Worm (Caenorhabditis elegans): ENCODE results near the gene F44E2.7.

Gene F44E2.7

DNA sequence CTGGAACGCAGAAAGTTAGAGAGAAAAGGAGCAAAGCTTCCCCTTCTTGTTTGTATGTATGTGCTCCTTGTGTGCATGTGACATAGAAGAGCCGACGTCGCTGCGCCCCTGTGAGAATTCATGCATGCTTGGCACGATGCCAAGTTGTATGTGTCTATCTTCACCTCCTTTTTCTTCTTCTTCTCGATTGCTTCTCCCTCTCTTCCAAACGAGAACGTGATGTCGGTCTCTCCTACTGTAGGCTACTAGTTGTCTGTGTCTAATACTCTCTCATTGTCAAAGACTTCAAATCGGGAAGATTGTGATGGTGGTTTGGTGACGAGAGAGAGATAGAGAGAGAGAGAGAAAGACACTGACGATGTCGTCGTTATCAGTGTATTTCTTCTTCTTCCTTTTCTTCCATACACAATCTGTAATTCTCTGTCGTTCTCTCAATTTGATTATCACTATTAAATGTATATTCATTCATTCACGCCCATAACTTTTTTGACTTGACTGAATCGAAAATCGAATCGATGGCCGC is 51.0 kb downstream of the F44E2.7 start (continued):
- TF ChIP-seq ces-1 (GFP tag; optimal IDR thresholded peaks at IDR 0.05) (no peak), duxl-1 (tag; optimal IDR thresholded peaks at IDR 0.05; ENCODE audit: poor library complexity) (no peak), lir-3 (tag; optimal IDR thresholded peaks at IDR 0.05) (no peak), nhr-11 (tag; optimal IDR thresholded peaks at IDR 0.05) (peak; percentile 80), lin-29 (GFP tag; IDR thresholded peaks at IDR 0.05) (no peak; the same call in 1 of the 2 replicates), ZK546.5 (tag; optimal IDR thresholded peaks at IDR 0.05) (peak in 1 of 2 experiments; percentile 21), lin-15B (tag; optimal IDR thresholded peaks at IDR 0.05) (no peak), saeg-2 (GFP tag; IDR thresholded peaks at IDR 0.05) (peak; percentile 46; the same call in 1 of the 2 replicates), ctbp-1 (GFP tag; IDR thresholded peaks at IDR 0.05) (peak; percentile 92), daf-12 (tag; optimal IDR thresholded peaks at IDR 0.05) (no peak), skn-1 (tag; optimal IDR thresholded peaks at IDR 0.05) (no peak), mdl-1 (tag; optimal IDR thresholded peaks at IDR 0.05) (peak; percentile 77 to 97), set-16 (GFP tag; IDR thresholded peaks at IDR 0.05) (peak; percentile 58), lin-13 (GFP tag; optimal IDR thresholded peaks at IDR 0.05) (peak; percentile 79), ceh-82 (tag; optimal IDR thresholded peaks at IDR 0.05) (no peak), D1046.2 (GFP tag; IDR thresholded peaks at IDR 0.05) (no peak), dmd-6 (GFP tag; IDR thresholded peaks at IDR 0.05) (peak; percentile 96), nhr-6 (tag; optimal IDR thresholded peaks at IDR 0.05) (peak; percentile 40), F10B5.3 (tag; optimal IDR thresholded peaks at IDR 0.05) (peak; percentile 23), Y48G9A.11 (GFP tag; IDR thresholded peaks at IDR 0.05) (no peak), spr-1 (tag; optimal IDR thresholded peaks at IDR 0.05) (peak; percentile 64), fos-1 (tag; optimal IDR thresholded peaks at IDR 0.05) (no peak), nhr-237 (tag; optimal IDR thresholded peaks at IDR 0.05) (no peak), fkh-10 (GFP tag; optimal IDR thresholded peaks at IDR 0.05) (peak; percentile 86), lin-38 (GFP tag; IDR thresholded peaks at IDR 0.05) (peak; percentile 42), Y5F2A.4 (GFP tag; optimal IDR thresholded peaks at IDR 0.05) (no peak), arid-1 (GFP tag; conservative IDR thresholded peaks at IDR 0.05) (0 out of 2 replicates have a peak, but pooled peaks have one; percentile 24), cey-2 (tag; optimal IDR thresholded peaks at IDR 0.05; ENCODE audit: borderline replicate concordance, insufficient read depth) (peak; percentile 53), T26A8.4 (GFP tag; IDR thresholded peaks at IDR 0.05) (peak; percentile 73), php-3 (GFP tag; IDR thresholded peaks at IDR 0.05) (peak; percentile 73), ceh-62 (tag; optimal IDR thresholded peaks at IDR 0.05) (no peak), zip-2 (tag; optimal IDR thresholded peaks at IDR 0.05) (no peak), nhr-111 (GFP tag; optimal IDR thresholded peaks at IDR 0.05) (no peak), nhr-10 (tag; optimal IDR thresholded peaks at IDR 0.05) (peak; percentile 81), zag-1 (tag; optimal IDR thresholded peaks at IDR 0.05) (no peak), hlh-11 (tag; optimal IDR thresholded peaks at IDR 0.05) (peak; percentile 99), mxl-3 (GFP tag; optimal IDR thresholded peaks at IDR 0.05) (peak; percentile 93), unc-130 (GFP tag; optimal IDR thresholded peaks at IDR 0.05) (no peak), pha-4 (GFP tag; IDR thresholded peaks at IDR 0.05) (peak; percentile 17; the same call in 1 of the 2 replicates), pha-4 (tag; optimal IDR thresholded peaks at IDR 0.05) (no peak), ceh-20 (GFP tag; IDR thresholded peaks at IDR 0.05) (peak; percentile 69; the same call in 1 of the 2 replicates), mxl-2 (GFP tag; conservative IDR thresholded peaks at IDR 0.05) (no peak), zfp-3 (GFP tag; conservative IDR thresholded peaks at IDR 0.05) (0 out of 2 replicates have a peak, but pooled peaks have one; percentile 21), zip-11 (GFP tag; IDR thresholded peaks at IDR 0.05) (no peak), nhr-42 (GFP tag; IDR thresholded peaks at IDR 0.05) (no peak), aly-2 (tag; optimal IDR thresholded peaks at IDR 0.05) (no peak), snpc-1.2 (GFP tag; IDR thresholded peaks at IDR 0.05) (no peak), nhr-77 (tag; optimal IDR thresholded peaks at IDR 0.05) (peak; percentile 93), mdt-29 (GFP tag; IDR thresholded peaks at IDR 0.05) (no peak), ztf-7 (tag; optimal IDR thresholded peaks at IDR 0.05) (peak; percentile 35), tra-1 (GFP tag; IDR thresholded peaks at IDR 0.05) (peak; percentile 68), daf-19 (GFP tag; conservative IDR thresholded peaks at IDR 0.05) (peak; percentile 62; the same call in 1 of the 2 replicates)

All from whole organism, L4 larva.